Fruit fly (Drosophila melanogaster): ENCODE results near the gene CG13855.

CG13855 gene

DNA sequence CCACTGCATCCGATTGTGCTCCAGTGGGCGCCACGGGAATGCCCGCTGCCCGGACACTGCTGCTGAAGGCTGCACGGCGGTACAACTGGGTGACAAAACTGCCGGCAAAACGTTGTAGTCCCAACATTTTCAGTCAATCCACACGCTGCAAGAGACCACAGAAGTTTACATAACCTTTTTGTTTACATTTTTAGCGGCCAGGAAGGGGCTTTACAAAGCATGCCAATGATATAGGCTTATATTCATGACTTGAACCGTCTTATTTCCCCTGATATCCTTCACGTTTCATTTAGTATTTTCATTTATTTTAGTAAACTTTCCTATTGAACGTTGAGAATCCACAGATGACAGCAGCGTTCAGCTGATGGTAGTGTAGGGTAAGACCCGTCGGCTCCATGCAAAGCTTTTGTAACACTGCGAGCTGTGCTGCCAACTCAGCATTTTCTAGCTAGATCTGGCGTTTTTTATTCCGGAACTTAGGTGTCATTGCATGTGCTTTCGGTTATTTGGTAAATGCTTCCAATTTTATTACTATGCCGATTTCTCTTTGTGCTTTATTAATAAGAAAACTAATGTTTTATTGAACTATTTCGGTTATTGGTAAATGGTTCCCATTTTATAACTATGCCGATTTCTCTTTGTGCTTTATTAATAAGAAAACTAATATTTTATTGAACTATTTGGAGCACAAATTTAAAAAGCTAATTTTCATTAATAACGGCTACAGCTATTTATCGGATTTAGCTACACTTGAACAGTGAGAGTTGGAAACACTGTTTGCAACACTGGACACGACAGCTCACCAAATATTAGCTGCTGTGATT is 5.0 kb downstream of the CG13855 start, which contains the start of the genes CG13850 and lqfR (continued):
- no peak for TF ChIP-seq Scr (GFP tag; IDR thresholded peaks at IDR 0.05; ENCODE audit: partially characterized antibody)
- TF ChIP-seq kay (GFP tag; optimal IDR thresholded peaks at IDR 0.05), result peak; percentile 59
- TF ChIP-seq shn (GFP tag; optimal IDR thresholded peaks at IDR 0.05), result peak; percentile 83
- peak; percentile 56 for TF ChIP-seq HHEX (GFP tag; optimal IDR thresholded peaks at IDR 0.05)
- peak; percentile 73 for TF ChIP-seq vfl (GFP tag; optimal IDR thresholded peaks at IDR 0.05)
- no peak; the same call in 2 of the 3 replicates for TF ChIP-seq CG34224 (GFP tag; IDR thresholded peaks at IDR 0.05; ENCODE audit: partially characterized antibody)
- TF ChIP-seq Pdp1 (GFP tag; optimal IDR thresholded peaks at IDR 0.05), result peak; percentile 80 to 90
- peak; percentile 57 for TF ChIP-seq CG6765 (GFP tag; optimal IDR thresholded peaks at IDR 0.05)
- no peak for TF ChIP-seq so (GFP tag; IDR thresholded peaks at IDR 0.05)
- TF ChIP-seq sqz (GFP tag; optimal IDR thresholded peaks at IDR 0.05), result no peak
- no peak for TF ChIP-seq Dfd (GFP tag; optimal IDR thresholded peaks at IDR 0.05)
- peak; percentile 79 for TF ChIP-seq slbo (GFP tag; IDR thresholded peaks at IDR 0.05)
- TF ChIP-seq Oaz (GFP tag; IDR thresholded peaks at IDR 0.05), result 0 out of 2 replicates have a peak, but pooled peaks have one; percentile 18
- no peak for TF ChIP-seq abd-A (tag; optimal IDR thresholded peaks at IDR 0.05)
- peak; percentile 65 for TF ChIP-seq CG11456 (GFP tag; IDR thresholded peaks at IDR 0.05)
- no peak for TF ChIP-seq Ravus (GFP tag; IDR thresholded peaks at IDR 0.05)
- peak; percentile 81 for TF ChIP-seq CG9609 (GFP tag; optimal IDR thresholded peaks at IDR 0.05)
- peak; percentile 81 for TF ChIP-seq CG8290 (GFP tag; optimal IDR thresholded peaks at IDR 0.05)
- TF ChIP-seq CG8290 (tag; optimal IDR thresholded peaks at IDR 0.05), result peak in 1 of 2 experiments; percentile 69
- TF ChIP-seq CG10321 (GFP tag; IDR thresholded peaks at IDR 0.05), result 0 out of 2 replicates have a peak, but pooled peaks have one; percentile 4
- TF ChIP-seq CG3726 (GFP tag; IDR thresholded peaks at IDR 0.05), result no peak
- TF ChIP-seq CG4854 (GFP tag; optimal IDR thresholded peaks at IDR 0.05), result peak; percentile 79
- no peak for TF ChIP-seq CG7963 (GFP tag; IDR thresholded peaks at IDR 0.05; ENCODE audit: partially characterized antibody)
- 0 out of 2 replicates have a peak, but pooled peaks have one; percentile 39 for TF ChIP-seq rib (GFP tag; IDR thresholded peaks at IDR 0.05)
- peak; percentile 54 for TF ChIP-seq CG17829 (tag; optimal IDR thresholded peaks at IDR 0.05)
- TF ChIP-seq Doc3 (GFP tag; IDR thresholded peaks at IDR 0.05; ENCODE audit: partially characterized antibody), result no peak
- peak; percentile 76 for TF ChIP-seq Chrac-16 (GFP tag; optimal IDR thresholded peaks at IDR 0.05)
- TF ChIP-seq jigr1 (GFP tag; IDR thresholded peaks at IDR 0.05), result no peak
- TF ChIP-seq CG13123 (GFP tag; optimal IDR thresholded peaks at IDR 0.05), result peak; percentile 63
- peak; percentile 72 for TF ChIP-seq CG9437 (GFP tag; optimal IDR thresholded peaks at IDR 0.05)
- TF ChIP-seq CG10209 (GFP tag; optimal IDR thresholded peaks at IDR 0.05), result peak; percentile 80
- no peak for TF ChIP-seq hb (GFP tag; IDR thresholded peaks at IDR 0.05; ENCODE audit: partially characterized antibody)
- TF ChIP-seq CG4404 (GFP tag; IDR thresholded peaks at IDR 0.05), result peak; percentile 66; the same call in 1 of the 2 replicates
- TF ChIP-seq run (tag; optimal IDR thresholded peaks at IDR 0.05), result no peak
- TF ChIP-seq CG12104 (GFP tag; optimal IDR thresholded peaks at IDR 0.05), result peak; percentile 70
- peak; percentile 80 for TF ChIP-seq chn (GFP tag; optimal IDR thresholded peaks at IDR 0.05)
- TF ChIP-seq CG13296 (GFP tag; optimal IDR thresholded peaks at IDR 0.05), result peak; percentile 46
- no peak for TF ChIP-seq CG17568 (GFP tag; optimal IDR thresholded peaks at IDR 0.05)
- TF ChIP-seq CG6654 (GFP tag; optimal IDR thresholded peaks at IDR 0.05), result peak; percentile 40
- TF ChIP-seq Atf-2 (GFP tag; optimal IDR thresholded peaks at IDR 0.05), result peak; percentile 75
- no peak for TF ChIP-seq nom (GFP tag; optimal IDR thresholded peaks at IDR 0.05)
- TF ChIP-seq lbe (GFP tag; optimal IDR thresholded peaks at IDR 0.05), result peak; percentile 38
- TF ChIP-seq dan (GFP tag; IDR thresholded peaks at IDR 0.05), result no peak
- TF ChIP-seq YL-1 (GFP tag; optimal IDR thresholded peaks at IDR 0.05), result peak; percentile 71
- TF ChIP-seq Hr78 (GFP tag; optimal IDR thresholded peaks at IDR 0.05), result no peak
- TF ChIP-seq CG12155 (GFP tag; optimal IDR thresholded peaks at IDR 0.05), result peak; percentile 77
- TF ChIP-seq cato (GFP tag; optimal IDR thresholded peaks at IDR 0.05; ENCODE audit: borderline replicate concordance), result peak; percentile 58
- TF ChIP-seq Xbp1 (GFP tag; optimal IDR thresholded peaks at IDR 0.05), result peak; percentile 84
